Fruit fly (Drosophila melanogaster) whole organism, embryonic: ENCODE data around the gene Usp1.

ENCODE experiments used
- Blimp-1 ChIP-seq: fragments of 200-800 bp; sonication (Bioruptor generic); optimal IDR thresholded peaks from 3 replicates; lab custom pipeline; 2018; ENCODE audit warnings: missing biosample characterization, missing genetic modification characterization, mild to moderate bottlenecking, moderate library complexity, missing genetic modification reagents
- BtbVII ChIP-seq: fragments of 200-800 bp; sonication (Bioruptor generic); optimal IDR thresholded peaks from 3 replicates; lab custom pipeline; 2017; ENCODE audit warnings: missing biosample characterization, mild to moderate bottlenecking, missing genetic modification characterization
- C15 ChIP-seq: fragments of 200-800 bp; sonication (Bioruptor generic); IDR thresholded peaks from 3 replicates; pipeline ENCODE4 v1.3.6; 2022; ENCODE audit warnings: missing biosample characterization, missing genetic modification characterization
- CG10979 ChIP-seq: fragments of 200-800 bp; sonication (Bioruptor generic); optimal IDR thresholded peaks from 2 replicates; lab custom pipeline; 2018; ENCODE audit warnings: missing biosample characterization, mild to moderate bottlenecking, missing genetic modification characterization, moderate library complexity
- CG11504 ChIP-seq: fragments of 200-800 bp; sonication (Bioruptor generic); optimal IDR thresholded peaks from 3 replicates; lab custom pipeline; 2019; ENCODE audit warnings: missing biosample characterization, mild to moderate bottlenecking, missing genetic modification characterization, moderate library complexity
- CG11696 ChIP-seq: fragments of 200-800 bp; sonication (Bioruptor generic); IDR thresholded peaks from 2 replicates; pipeline ENCODE4 v1.3.6; 2022; ENCODE audit warnings: missing biosample characterization, missing genetic modification characterization
- CG12155 ChIP-seq: fragments of 200-800 bp; sonication (Bioruptor generic); optimal IDR thresholded peaks from 3 replicates; lab custom pipeline; 2016; ENCODE audit warnings: missing biosample characterization, missing genetic modification characterization
- CG12391 ChIP-seq: fragments of 200-800 bp; sonication (Bioruptor generic); optimal IDR thresholded peaks from 3 replicates; lab custom pipeline; 2018; ENCODE audit warnings: missing biosample characterization, mild to moderate bottlenecking, missing genetic modification characterization, moderate library complexity
- CG12659 ChIP-seq: fragments of 200-800 bp; sonication (Bioruptor generic); optimal IDR thresholded peaks from 3 replicates; lab custom pipeline; 2017; ENCODE audit warnings: mild to moderate bottlenecking, missing biosample characterization, missing genetic modification reagents, missing genetic modification characterization
- CG14050 ChIP-seq: fragments of 200-800 bp; sonication (Bioruptor generic); IDR thresholded peaks from 3 replicates; pipeline ENCODE4 v1.3.6; 2022; ENCODE audit warnings: missing biosample characterization, missing genetic modification characterization
- CG1529 ChIP-seq: fragments of 200-800 bp; sonication (Bioruptor generic); optimal IDR thresholded peaks from 3 replicates; lab custom pipeline; 2018; ENCODE audit warnings: missing biosample characterization, missing genetic modification characterization
- CG16815 ChIP-seq: fragments of 200-800 bp; sonication (Bioruptor generic); optimal IDR thresholded peaks from 3 replicates; lab custom pipeline; 2017; ENCODE audit warnings: missing biosample characterization, mild to moderate bottlenecking, missing genetic modification characterization
- CG17361 ChIP-seq: fragments of 200-800 bp; sonication (Bioruptor generic); IDR thresholded peaks from 3 replicates; pipeline ENCODE4 v1.3.6; 2022; ENCODE audit warnings: missing biosample characterization, missing genetic modification characterization
- CG17612 ChIP-seq: fragments of 200-800 bp; sonication (Bioruptor generic); IDR thresholded peaks from 2 replicates; pipeline ENCODE4 v1.3.6; 2022; ENCODE audit warnings: missing biosample characterization, missing genetic modification characterization
- CG2678 ChIP-seq: fragments of 200-800 bp; sonication (Bioruptor generic); optimal IDR thresholded peaks from 3 replicates; lab custom pipeline; 2019; ENCODE audit warnings: missing biosample characterization, mild to moderate bottlenecking, missing genetic modification characterization, moderate library complexity
- CG2875 ChIP-seq: fragments of 200-800 bp; sonication (Bioruptor generic); optimal IDR thresholded peaks from 2 replicates; lab custom pipeline; 2017; ENCODE audit warnings: missing biosample characterization, mild to moderate bottlenecking, missing genetic modification characterization, missing genetic modification reagents
- CG31441 ChIP-seq: fragments of 200-800 bp; sonication (Bioruptor generic); IDR thresholded peaks from 2 replicates; pipeline ENCODE4 v1.3.6; 2022; ENCODE audit warnings: missing biosample characterization, missing genetic modification characterization
- CG34422 ChIP-seq: fragments of 200-800 bp; sonication (Bioruptor generic); IDR thresholded peaks from 3 replicates; pipeline ENCODE4 v1.3.6; 2022; ENCODE audit warnings: missing biosample characterization, missing genetic modification characterization
- CG3847 ChIP-seq: fragments of 200-800 bp; sonication (Bioruptor generic); IDR thresholded peaks from 2 replicates; pipeline ENCODE4 v1.3.6; 2022; ENCODE audit warnings: missing biosample characterization, missing genetic modification characterization
- CG4707 ChIP-seq: fragments of 200-800 bp; sonication (Bioruptor generic); optimal IDR thresholded peaks from 2 replicates; lab custom pipeline; 2018; ENCODE audit warnings: missing biosample characterization, mild to moderate bottlenecking, missing genetic modification characterization, moderate library complexity
- D19A ChIP-seq: fragments of 200-800 bp; optimal IDR thresholded peaks from 3 replicates; lab custom pipeline; 2019; ENCODE audit warnings: missing biosample characterization, mild to moderate bottlenecking, missing genetic modification characterization, moderate library complexity
- Dbx ChIP-seq: fragments of 200-800 bp; sonication (Bioruptor generic); IDR thresholded peaks from 3 replicates; pipeline ENCODE4 v1.3.6; 2022; ENCODE audit warnings: missing biosample characterization, missing genetic modification characterization
- Doc2 ChIP-seq: fragments of 200-800 bp; sonication (Bioruptor generic); IDR thresholded peaks from 2 replicates; pipeline ENCODE4 v1.3.6; 2022; ENCODE audit warnings: missing biosample characterization, missing genetic modification characterization
- Fer1 ChIP-seq: fragments of 200-800 bp; sonication (Bioruptor generic); optimal IDR thresholded peaks from 2 replicates; lab custom pipeline; 2017; ENCODE audit warnings: missing biosample characterization, mild to moderate bottlenecking, missing genetic modification characterization
- Fer3 ChIP-seq: fragments of 200-800 bp; sonication (Bioruptor generic); optimal IDR thresholded peaks from 2 replicates; lab custom pipeline; 2018; ENCODE audit warnings: missing biosample characterization, mild to moderate bottlenecking, missing genetic modification characterization, moderate library complexity
- Hr78 ChIP-seq, 2 experiments: fragments of 200-800 bp in 1 of 2; fragments of >200 bp in 1 of 2; sonication (Bioruptor generic) in 1 of 2; optimal IDR thresholded peaks; 2 replicates each; lab custom pipeline; 2017 to 2019; ENCODE audit warnings: missing biosample characterization in 2 of 2, missing genetic modification characterization in 2 of 2, mild to moderate bottlenecking in 1 of 2, moderate library complexity in 1 of 2
- Med ChIP-seq: fragments of 200-800 bp; sonication (Bioruptor generic); peaks from one replicate; lab custom pipeline; 2016; ENCODE audit warnings: missing biosample characterization, missing genetic modification characterization, mild to moderate bottlenecking, inconsistent platforms, moderate library complexity
- Myb ChIP-seq: fragments of 200-800 bp; sonication (Bioruptor generic); optimal IDR thresholded peaks from 2 replicates; lab custom pipeline; 2016; ENCODE audit warnings: missing biosample characterization, missing genetic modification characterization
- NC2α ChIP-seq: fragments of 200-800 bp; sonication (Bioruptor generic); optimal IDR thresholded peaks from 2 replicates; lab custom pipeline; 2016; ENCODE audit warnings: missing biosample characterization, missing genetic modification characterization
- Usf ChIP-seq: fragments of 200-800 bp; sonication (Bioruptor generic); optimal IDR thresholded peaks from 2 replicates; lab custom pipeline; 2017; ENCODE audit warnings: missing genotype, missing biosample characterization, missing genetic modification characterization
- cg ChIP-seq: fragments of 200-800 bp; sonication (Bioruptor generic); optimal IDR thresholded peaks from 3 replicates; lab custom pipeline; 2019; ENCODE audit warnings: missing biosample characterization, mild to moderate bottlenecking, missing genetic modification characterization, moderate library complexity
- chm ChIP-seq: fragments of 200-800 bp; sonication (Bioruptor generic); IDR thresholded peaks from 2 replicates; pipeline ENCODE4 v1.3.6; 2022; ENCODE audit warnings: missing biosample characterization, missing genetic modification characterization
- crol ChIP-seq: fragments of 200-800 bp; sonication (Bioruptor generic); IDR thresholded peaks from 2 replicates; pipeline ENCODE4 v1.3.6; 2022; ENCODE audit warnings: missing biosample characterization, missing genetic modification characterization
- en ChIP-seq: fragments of 200-800 bp; sonication (Bioruptor generic); optimal IDR thresholded peaks from 2 replicates; lab custom pipeline; 2016; ENCODE audit warnings: missing biosample characterization, missing genetic modification characterization
- gcm ChIP-seq: fragments of 200-800 bp; sonication (Bioruptor generic); optimal IDR thresholded peaks from 2 replicates; lab custom pipeline; 2019; ENCODE audit warnings: missing biosample characterization, mild to moderate bottlenecking, missing genetic modification characterization, moderate library complexity
- kah ChIP-seq: fragments of 200-800 bp; sonication (Bioruptor generic); optimal IDR thresholded peaks from 2 replicates; lab custom pipeline; 2018; ENCODE audit warnings: missing biosample characterization, mild to moderate bottlenecking, missing genetic modification characterization
- klu ChIP-seq: fragments of 200-800 bp; sonication (Bioruptor generic); IDR thresholded peaks from 2 replicates; pipeline ENCODE4 v1.3.6; 2022; ENCODE audit warnings: missing biosample characterization, missing genetic modification characterization
- pita ChIP-seq: fragments of 200-800 bp; sonication (Bioruptor generic); optimal IDR thresholded peaks from 2 replicates; lab custom pipeline; 2017; ENCODE audit warnings: missing biosample characterization, mild to moderate bottlenecking, missing genetic modification characterization
- schlank ChIP-seq: fragments of 200-800 bp; sonication (Bioruptor generic); optimal IDR thresholded peaks from 2 replicates; lab custom pipeline; 2018; ENCODE audit warnings: missing biosample characterization, mild to moderate bottlenecking, missing genetic modification characterization
- sens ChIP-seq: fragments of 200-800 bp; sonication (Bioruptor generic); peaks from one replicate; lab custom pipeline; 2016; ENCODE audit warnings: missing biosample characterization, missing genetic modification characterization
- stc ChIP-seq: fragments of 200-800 bp; sonication (Bioruptor generic); IDR thresholded peaks from 2 replicates; pipeline ENCODE4 v1.3.6; 2022; ENCODE audit warnings: missing biosample characterization, missing genetic modification characterization
- toy ChIP-seq: fragments of 200-800 bp; sonication (Bioruptor generic); IDR thresholded peaks from 2 replicates; pipeline ENCODE4 v1.3.6; 2022; ENCODE audit warnings: missing biosample characterization, missing genetic modification characterization
- twi ChIP-seq: fragments of 200-800 bp; optimal IDR thresholded peaks from 2 replicates; lab custom pipeline; 2019; ENCODE audit warnings: missing biosample characterization, mild to moderate bottlenecking, missing genetic modification characterization, moderate library complexity
- unpg ChIP-seq: fragments of 200-800 bp; sonication (Bioruptor generic); optimal IDR thresholded peaks from 3 replicates; lab custom pipeline; 2018; ENCODE audit warnings: missing biosample characterization, mild to moderate bottlenecking, missing genetic modification characterization, moderate library complexity
- zen ChIP-seq: fragments of 200-800 bp; sonication (Bioruptor generic); optimal IDR thresholded peaks from 3 replicates; lab custom pipeline; 2018; ENCODE audit warnings: missing biosample characterization, mild to moderate bottlenecking, missing genetic modification characterization, moderate library complexity

Gene Usp1

dm6 chr3R:29215652-29216483 is 13.1 kb upstream of the Usp1 start (continued):
- TF ChIP-seq Hr78 (GFP tag; optimal IDR thresholded peaks at IDR 0.05; lab: Kevin White, UChicago) (peak in 1 of 2 experiments; percentile 92), schlank (tag; lab: Kevin White, UChicago) (no peak), Med (peak; percentile 63), pita (GFP tag; lab: Kevin White, UChicago) (no peak), sens (GFP tag; lab: Kevin White, UChicago) (peak; percentile 78), zen (tag; lab: Kevin White, UChicago) (peak; percentile 23), CG11504 (tag; lab: Kevin White, UChicago) (peak; percentile 46), klu (GFP tag; lab: Robert Waterston, UW) (no peak), kah (peak; percentile 84), CG1529 (GFP tag; lab: Kevin White, UChicago) (no peak), CG17361 (GFP tag; lab: Robert Waterston, UW) (0 out of 3 replicates have a peak, but pooled peaks have one; percentile 20), CG2875 (GFP tag; lab: Kevin White, UChicago) (no peak), CG12391 (tag; lab: Kevin White, UChicago) (peak; percentile 12), stc (GFP tag; lab: Robert Waterston, UW) (0 out of 2 replicates have a peak, but pooled peaks have one; percentile 18), CG2678 (peak; percentile 27), CG10979 (tag; lab: Kevin White, UChicago) (peak; percentile 0), unpg (GFP tag; lab: Kevin White, UChicago) (peak; percentile 28), CG11696 (GFP tag; lab: Robert Waterston, UW) (peak; percentile 81), en (GFP tag; lab: Kevin White, UChicago) (no peak)

dm6 chr3R:29216484-29216863 is 12.5 kb upstream of the Usp1 start:
- TF ChIP-seq crol (GFP tag; lab: Robert Waterston, UW) = peak; percentile 29; the same call in 1 of the 2 replicates
- TF ChIP-seq sens (GFP tag; lab: Kevin White, UChicago) = peak; percentile 7
- TF ChIP-seq Med = peak; percentile 1
- no peak for TF ChIP-seq CG4707

dm6 chr3R:29217309-29217708 is 11.7 kb upstream of the Usp1 start:
- TF ChIP-seq gcm (GFP tag; lab: Kevin White, UChicago) (peak; percentile 92), CG14050 (GFP tag; lab: Robert Waterston, UW) (no peak), Usf (GFP tag; lab: Kevin White, UChicago) (no peak), twi (tag; lab: Kevin White, UChicago) (peak; percentile 3), Doc2 (GFP tag; lab: Robert Waterston, UW) (no peak), CG16815 (GFP tag; lab: Kevin White, UChicago) (no peak), NC2α (GFP tag; lab: Kevin White, UChicago) (no peak), CG12659 (GFP tag; lab: Kevin White, UChicago) (no peak), Fer1 (no peak), C15 (no peak), Dbx (GFP tag; lab: Robert Waterston, UW) (no peak), chm (GFP tag; lab: Robert Waterston, UW) (peak; percentile 14; the same call in 1 of the 2 replicates), sens (GFP tag; lab: Kevin White, UChicago) (peak; percentile 72)

- TF ChIP-seq BtbVII (no peak), CG3847 (GFP tag; lab: Robert Waterston, UW) (no peak), toy (no peak), CG31441 (peak; percentile 50), Blimp-1 (peak; percentile 28), CG17361 (GFP tag; lab: Robert Waterston, UW) (0 out of 3 replicates have a peak, but pooled peaks have one; percentile 15), Myb (GFP tag; lab: Kevin White, UChicago) (no peak), D19A (tag; lab: Kevin White, UChicago) (peak; percentile 23), cg (GFP tag; lab: Kevin White, UChicago) (peak; percentile 42), CG34422 (GFP tag; lab: Robert Waterston, UW) (no peak), CG12155 (GFP tag; lab: Kevin White, UChicago) (no peak), Fer3 (no peak), CG17612 (GFP tag; lab: Robert Waterston, UW) (no peak)
These were observed 11.0 kb upstream of the Usp1 start for dm6 chr3R:29218001-29218400.
